Worm (Caenorhabditis elegans) whole organism, dauer: ENCODE measurements around the gene F53F4.7.

Experiments used
- unc-62 ChIP-seq: sonication (generic microtip); optimal IDR thresholded peaks from 2 replicates; lab custom pipeline; 2017; ENCODE audit warnings: missing biosample characterization, missing genetic modification reagents, missing genetic modification characterization

The F53F4.7 gene

DNA sequence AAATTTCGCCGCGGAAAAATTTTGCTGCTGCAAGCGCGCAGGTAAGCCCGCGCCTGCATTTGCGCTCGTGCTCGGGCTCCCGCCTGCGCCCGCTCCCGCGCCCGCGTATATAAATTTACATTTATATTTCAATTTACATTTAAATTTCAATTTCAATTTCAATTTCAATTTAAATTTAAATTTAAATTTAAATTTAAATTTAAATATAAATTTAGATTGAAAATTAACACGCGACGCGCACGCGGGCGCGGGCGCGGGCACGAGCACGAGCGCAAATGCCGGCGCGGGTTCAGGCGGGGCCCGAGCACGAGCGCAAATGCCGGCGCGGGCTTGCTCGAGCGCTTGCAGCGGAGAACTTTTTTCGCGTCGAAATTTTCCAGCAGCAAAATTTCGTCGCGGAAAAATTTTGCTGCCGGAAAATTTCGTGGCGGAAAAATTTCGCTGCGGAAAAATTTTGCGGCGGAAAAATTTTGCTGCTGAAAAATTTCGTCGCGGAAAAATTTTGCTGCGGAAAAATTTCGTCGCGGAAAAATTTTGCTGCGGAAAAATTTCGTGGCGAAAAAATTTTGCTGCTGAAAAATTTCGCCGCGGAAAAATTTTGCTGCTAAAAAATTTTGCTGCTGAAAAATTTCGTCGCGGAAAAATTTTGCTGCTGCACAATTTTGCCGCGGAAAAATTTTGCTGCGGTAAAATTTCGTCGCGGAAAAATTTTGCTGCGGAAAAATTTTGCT is 32.2 kb upstream of the F53F4.7 start:
- no peak for TF ChIP-seq unc-62 (GFP tag; lab: Kevin White, UChicago)

DNA sequence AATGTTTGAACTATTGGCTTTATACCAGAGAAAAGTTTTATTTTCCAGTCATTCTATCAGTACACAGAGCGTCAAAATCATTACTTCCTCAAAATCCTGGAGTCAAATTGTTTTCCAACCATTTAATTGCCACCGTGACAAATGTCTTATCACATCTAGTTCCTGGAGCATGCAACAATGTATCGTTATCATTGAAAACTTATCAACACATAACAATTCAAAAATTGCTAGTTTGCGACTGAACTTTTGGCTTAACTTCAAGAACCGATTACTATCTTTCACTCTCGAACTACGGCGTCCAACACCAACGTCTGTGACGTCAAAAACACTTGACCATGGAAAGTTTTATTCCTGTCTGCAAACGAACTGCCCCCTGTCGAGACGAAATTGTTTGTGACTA is 24.3 kb upstream of the F53F4.7 start:
- TF ChIP-seq unc-62 (GFP tag; lab: Kevin White, UChicago): no peak

ce11 chrV:13636411-13636810 is 22.6 kb upstream of the F53F4.7 start:
- no peak for TF ChIP-seq unc-62 (GFP tag; lab: Kevin White, UChicago)

DNA sequence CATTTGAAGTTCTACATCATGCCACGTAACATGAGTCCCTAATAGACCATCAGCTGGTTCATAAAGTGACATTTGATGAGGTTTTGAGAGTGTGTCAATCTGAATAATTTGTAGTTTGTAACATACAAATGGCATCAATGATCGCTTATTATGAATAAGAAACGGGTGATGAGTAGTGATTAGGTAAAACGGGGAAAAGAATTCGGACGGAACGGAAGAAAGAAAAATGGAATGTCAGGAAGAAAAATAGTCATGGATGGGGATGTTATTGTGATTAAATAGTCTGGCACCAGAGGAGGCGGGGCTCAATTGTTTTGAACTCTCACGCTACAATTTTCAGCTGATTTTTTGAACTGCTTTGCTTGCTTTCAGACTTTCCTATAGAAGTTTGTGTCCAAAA is 20.4 kb upstream of the F53F4.7 start, which contains the start of gene H37A05.2:
Gene H37A05.2 (minus strand): TSS at position 101 of the 400 bp plus-strand sequence.
- no peak for TF ChIP-seq unc-62 (GFP tag; lab: Kevin White, UChicago)

ce11 chrV:13627103-13627623 is 13.4 kb upstream of the F53F4.7 start, which contains the start of gene sde-2:
TSS of gene sde-2 (plus strand) at chrV:13627573.
- no peak for TF ChIP-seq unc-62 (GFP tag; lab: Kevin White, UChicago)

DNA sequence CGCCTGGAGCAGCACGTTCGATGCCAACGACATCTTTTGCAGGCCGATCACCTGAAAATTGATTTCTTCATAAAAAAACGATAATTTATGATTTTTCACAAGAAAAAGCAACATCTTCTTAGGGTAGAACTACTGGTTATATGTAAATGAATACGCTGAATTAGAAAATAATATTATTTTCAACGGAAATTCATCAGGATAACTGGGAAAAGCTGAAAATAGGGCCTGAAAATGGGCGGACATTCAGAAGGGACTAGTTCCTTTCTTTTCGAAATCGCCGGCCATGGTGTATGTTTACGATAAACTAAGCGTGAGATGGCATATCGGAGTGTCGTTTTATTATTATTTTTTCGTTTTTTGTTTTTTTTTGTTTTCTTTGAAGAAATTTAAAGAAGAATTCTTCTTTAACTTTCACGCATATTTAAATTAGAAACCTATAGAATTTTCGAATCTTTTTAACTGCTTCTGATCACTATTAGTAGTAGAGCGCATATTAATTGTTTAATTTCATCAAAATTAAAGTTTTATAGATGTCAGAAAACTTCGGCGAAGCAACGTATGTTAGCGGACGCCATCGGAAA is 11.8 kb upstream of the F53F4.7 start, which contains the start of the genes nduv-2 and F53F4.12:
Gene nduv-2 (minus strand): TSS at position 51 of the 581 bp plus-strand sequence.
Gene F53F4.12 (plus strand): TSS at position 531 of the 581 bp plus-strand sequence.
- no peak for TF ChIP-seq unc-62 (GFP tag; lab: Kevin White, UChicago)

DNA sequence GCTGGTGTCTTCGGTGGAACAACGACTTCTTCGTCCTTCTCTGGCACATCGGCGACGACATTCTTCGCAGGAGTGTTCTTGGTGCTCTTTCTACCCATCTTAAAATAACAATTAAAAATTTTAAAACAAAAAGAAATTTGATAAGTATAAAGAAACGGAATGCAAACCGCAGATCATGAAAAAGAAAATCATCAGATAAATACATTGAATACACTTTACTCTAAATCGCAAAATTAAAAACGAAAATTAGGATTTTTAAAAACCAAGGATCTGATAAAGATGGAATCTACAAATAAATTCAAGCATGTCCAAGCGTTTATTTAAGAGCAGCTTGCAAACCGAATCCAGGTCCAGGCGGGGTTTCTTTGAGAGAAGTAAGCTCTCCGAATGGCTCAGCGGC is 10.7 kb upstream of the F53F4.7 start, which contains the start of gene F53F4.11:
Gene F53F4.11 (minus strand): TSS at position 101 of the 400 bp plus-strand sequence.
- no peak for TF ChIP-seq unc-62 (GFP tag; lab: Kevin White, UChicago)

ce11 chrV:13621720-13622119 is 8.0 kb upstream of the F53F4.7 start, which contains the start of gene F53F4.16:
TSS of gene F53F4.16 (minus strand) at chrV:13621820.
- no peak for TF ChIP-seq unc-62 (GFP tag; lab: Kevin White, UChicago)

DNA sequence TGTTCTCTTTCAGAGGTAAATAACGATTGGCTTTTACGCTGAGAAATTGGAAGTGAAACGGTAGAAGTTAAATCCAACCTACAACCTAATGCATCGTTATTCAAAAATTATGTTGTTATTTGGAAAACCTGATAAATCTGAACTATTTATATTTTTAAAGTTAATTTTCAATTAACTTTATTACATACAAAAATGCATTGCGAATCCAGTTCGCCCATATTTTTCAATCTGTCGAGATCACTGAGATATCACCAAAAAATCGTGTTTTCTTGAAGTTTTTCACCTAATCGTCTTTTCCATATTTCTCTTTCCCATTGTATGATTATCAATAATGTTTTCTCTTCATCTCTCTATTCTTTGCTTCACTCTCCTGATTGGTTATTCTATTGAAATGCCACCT is 6.9 kb upstream of the F53F4.7 start, which contains the start of gene F53F4.15:
Gene F53F4.15 (plus strand): TSS at position 301 of the 400 bp plus-strand sequence.
- no peak for TF ChIP-seq unc-62 (GFP tag; lab: Kevin White, UChicago)

- TF ChIP-seq unc-62 (GFP tag; lab: Kevin White, UChicago): no peak
These were observed 6.0 kb upstream of the F53F4.7 start, which contains the start of gene srd-11 for ce11 chrV:13619752-13620151. TSS of gene srd-11 (minus strand) at chrV:13619852.

- TF ChIP-seq unc-62 (GFP tag; lab: Kevin White, UChicago): no peak
These were observed 2.0 kb downstream of the F53F4.7 start, which contains the start of gene spig-9 for ce11 chrV:13611782-13612181. TSS of gene spig-9 (minus strand) at chrV:13611882.

- no peak for TF ChIP-seq unc-62 (GFP tag; lab: Kevin White, UChicago)
These were observed 4.0 kb downstream of the F53F4.7 start for ce11 chrV:13609806-13610205.

- no peak for TF ChIP-seq unc-62 (GFP tag; lab: Kevin White, UChicago)
These were observed 5.3 kb downstream of the F53F4.7 start for ce11 chrV:13608486-13608885.

ce11 chrV:13606651-13607242 is 7.0 kb downstream of the F53F4.7 start, which contains the start of gene fmo-4:
TSS of gene fmo-4 (minus strand) at chrV:13606701.
- no peak for TF ChIP-seq unc-62 (GFP tag; lab: Kevin White, UChicago)

- TF ChIP-seq unc-62 (GFP tag; lab: Kevin White, UChicago): no peak
These were observed 12.9 kb downstream of the F53F4.7 start, which contains the start of gene rdy-2 for ce11 chrV:13600882-13601281. TSS of gene rdy-2 (minus strand) at chrV:13600982.
